Worm (Caenorhabditis elegans) whole organism, young adult: ENCODE measurements around the gene R12B2.6.

Experiments
- F23B12.7 ChIP-seq: sonication (generic microtip); optimal IDR thresholded peaks from 2 replicates; lab custom pipeline; 2017; ENCODE audit warnings: missing genetic modification characterization, mild to moderate bottlenecking, missing compliant biosample characterization, antibody characterized with exemption, moderate library complexity; ENCODE audit not compliant: insufficient read depth
- F57A8.1 ChIP-seq: fragments of 200-800 bp; sonication (Bioruptor generic); optimal IDR thresholded peaks from 2 replicates; lab custom pipeline; 2018; ENCODE audit warnings: mild to moderate bottlenecking, missing genetic modification characterization, moderate library complexity, missing compliant biosample characterization
- ZK185.1 ChIP-seq: sonication (generic microtip); optimal IDR thresholded peaks from 2 replicates; lab custom pipeline; 2016; ENCODE audit warnings: mild to moderate bottlenecking, missing genetic modification characterization, missing compliant biosample characterization; ENCODE audit not compliant: poor library complexity, severe bottlenecking
- akir-1 ChIP-seq: fragments of 200-800 bp; sonication (Bioruptor generic); optimal IDR thresholded peaks from 2 replicates; lab custom pipeline; 2018; ENCODE audit warnings: mild to moderate bottlenecking, missing genetic modification characterization, moderate library complexity, missing compliant biosample characterization
- ama-1 ChIP-seq, 3 experiments: fragments of 150-350 bp in 1 of 3; sonication (generic microtip) in 2 of 3; optimal IDR thresholded peaks; 2 replicates each; lab custom pipeline; 2014 to 2018; ENCODE audit warnings: missing biosample characterization in 2 of 3, missing genetic modification characterization in 2 of 3, missing genetic modification reagents in 2 of 3
- ceh-58 ChIP-seq: fragments of 200-800 bp; sonication (Bioruptor generic); IDR thresholded peaks from 2 replicates; pipeline ENCODE4 v1.3.6; 2022; ENCODE audit warnings: missing genetic modification characterization, missing compliant biosample characterization
- efl-1 ChIP-seq: fragments of 150-350 bp; optimal IDR thresholded peaks from 2 replicates; lab custom pipeline; 2014; ENCODE audit warnings: missing biosample characterization, missing genetic modification reagents, missing genetic modification characterization
- hlh-12 ChIP-seq: sonication (generic microtip); optimal IDR thresholded peaks from 2 replicates; lab custom pipeline; 2016; ENCODE audit warnings: missing genetic modification characterization, missing compliant biosample characterization
- mel-28 ChIP-seq: sonication (generic microtip); optimal IDR thresholded peaks from 2 replicates; lab custom pipeline; 2016; ENCODE audit warnings: borderline replicate concordance, mild to moderate bottlenecking, missing genetic modification characterization, missing compliant biosample characterization
- nfya-1 ChIP-seq: sonication (generic microtip); optimal IDR thresholded peaks from 2 replicates; lab custom pipeline; 2017; ENCODE audit warnings: antibody characterized with exemption, missing compliant biosample characterization, missing genetic modification characterization, borderline replicate concordance; ENCODE audit not compliant: insufficient read depth
- rec-8 ChIP-seq, 2 experiments: sonication (generic microtip); optimal IDR thresholded peaks; 2 replicates each; lab custom pipeline; 2016; ENCODE audit warnings: mild to moderate bottlenecking in 2 of 2, missing genetic modification characterization in 2 of 2, missing genetic modification reagents in 2 of 2, missing genotype in 2 of 2, missing biosample characterization in 1 of 2, missing compliant biosample characterization in 1 of 2, moderate library complexity in 1 of 2
- sdz-38 ChIP-seq: sonication (generic microtip); optimal IDR thresholded peaks from 2 replicates; lab custom pipeline; 2016; ENCODE audit warnings: missing genotype, missing genetic modification characterization, missing compliant biosample characterization
- snpc-4 ChIP-seq, 5 experiments: fragments of 150-350 bp in 1 of 5; sonication (generic microtip) in 4 of 5; optimal IDR thresholded peaks; 2 replicates each; lab custom pipeline; 2014 to 2018; ENCODE audit warnings: missing genetic modification characterization in 5 of 5, missing biosample characterization in 3 of 5, antibody characterized with exemption in 2 of 5, mild to moderate bottlenecking in 2 of 5, missing compliant biosample characterization in 2 of 5, missing genotype in 2 of 5, moderate library complexity in 2 of 5, missing genetic modification reagents in 1 of 5
- unc-62 ChIP-seq: fragments of 150-350 bp; optimal IDR thresholded peaks from 2 replicates; lab custom pipeline; 2014; ENCODE audit warnings: missing biosample characterization, missing genetic modification reagents, missing genetic modification characterization

DNA sequence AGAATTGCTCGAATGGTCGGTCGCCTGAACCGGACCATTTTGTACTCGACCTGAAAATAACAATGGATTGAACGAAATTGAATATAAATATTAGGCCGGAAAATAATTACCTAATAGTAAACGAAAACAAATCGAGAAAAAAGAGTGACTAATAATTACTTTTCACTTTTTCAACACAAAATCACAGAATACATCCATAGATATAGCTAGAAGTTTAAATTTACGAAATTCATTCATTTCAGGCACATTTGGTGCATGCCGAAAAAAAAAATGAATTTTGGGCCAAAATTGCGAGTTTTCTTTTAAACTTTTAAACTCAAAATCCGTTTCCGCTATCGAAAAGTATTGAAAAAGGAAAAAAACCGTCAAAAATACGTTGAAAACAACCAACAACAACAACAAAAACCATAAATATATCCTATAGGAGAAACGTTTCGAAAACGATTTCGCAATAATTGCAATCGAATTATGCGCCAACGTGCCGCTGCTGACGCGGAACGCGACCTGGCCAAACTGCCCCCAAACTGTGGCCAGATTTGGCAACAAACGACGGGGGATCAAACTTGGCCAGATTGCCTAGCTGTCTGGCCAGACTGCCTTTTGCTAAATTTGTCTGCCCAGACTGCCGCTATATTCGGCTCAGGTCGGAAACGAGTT is 48.6 kb downstream of the R12B2.6 start, which contains the start of gene Y37B11A.3:
- TF ChIP-seq mel-28 (tag; lab: Kevin White, UChicago), result no peak
- TF ChIP-seq F23B12.7 (tag; lab: Kevin White, UChicago), result peak; percentile 21
- no peak for TF ChIP-seq ZK185.1
- TF ChIP-seq ceh-58 (GFP tag; lab: Robert Waterston, UW), result no peak
- TF ChIP-seq efl-1 (GFP tag; lab: Kevin White, UChicago), result no peak
- no peak for TF ChIP-seq sdz-38 (tag; lab: Kevin White, UChicago)
- no peak for TF ChIP-seq snpc-4 (GFP tag; optimal IDR thresholded peaks at IDR 0.05; lab: Kevin White, UChicago)
- peak in 2 of 4 experiments; percentile 7 to 41 for TF ChIP-seq snpc-4 (tag; optimal IDR thresholded peaks at IDR 0.05; lab: Kevin White, UChicago)
- TF ChIP-seq unc-62 (GFP tag; lab: Kevin White, UChicago), result no peak
- no peak for TF ChIP-seq akir-1
- no peak for TF ChIP-seq nfya-1
- TF ChIP-seq F57A8.1 (GFP tag; lab: Kevin White, UChicago), result no peak
- TF ChIP-seq hlh-12 (tag; lab: Kevin White, UChicago), result no peak
- no peak for TF ChIP-seq rec-8 (tag; optimal IDR thresholded peaks at IDR 0.05; lab: Kevin White, UChicago)
- TF ChIP-seq ama-1 (optimal IDR thresholded peaks at IDR 0.05; lab: Kevin White, UChicago), result no peak
- TF ChIP-seq ama-1 (GFP tag; optimal IDR thresholded peaks at IDR 0.05; lab: Kevin White, UChicago), result no peak
